Worm (Caenorhabditis elegans) whole organism, L4/young adult: Measurements from ENCODE around the gene F52C12.6.

Source experiments
- W03F9.2 ChIP-seq: fragments of 150-350 bp; optimal IDR thresholded peaks from 2 replicates; lab custom pipeline; 2014; ENCODE audit warnings: missing biosample characterization, missing genetic modification characterization
- dao-5 ChIP-seq: sonication (generic microtip); optimal IDR thresholded peaks from 2 replicates; lab custom pipeline; 2016; ENCODE audit warnings: missing genotype, missing genetic modification characterization, moderate library complexity, missing compliant biosample characterization

ce11 chrIV:1908467-1908866, 48.0 kb upstream of the F52C12.6 start:
- no peak for TF ChIP-seq W03F9.2
- no peak for TF ChIP-seq dao-5 (tag; lab: Kevin White, UChicago)
